Fruit fly (Drosophila melanogaster): ENCODE results near the gene Mcr.

The Mcr gene

DNA sequence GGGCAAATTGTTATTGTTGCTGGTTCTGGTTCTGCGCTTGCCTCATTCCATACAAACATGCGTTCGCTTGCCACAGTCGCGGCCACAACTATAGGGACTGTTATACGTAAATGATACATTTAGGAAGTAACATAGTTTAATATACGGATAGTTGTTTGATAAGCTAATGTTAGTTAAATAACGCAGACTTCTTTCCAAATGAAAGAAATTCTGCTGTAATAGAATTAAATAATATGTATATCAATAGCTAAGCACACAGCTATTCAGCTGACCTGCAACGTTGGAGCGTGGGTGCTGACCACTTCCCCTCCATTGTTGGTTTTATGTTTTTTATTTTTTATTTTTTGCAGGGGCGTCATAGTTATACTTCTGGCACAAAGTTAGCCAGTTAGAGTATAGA is 48.0 kb downstream of the Mcr start:
- TF ChIP-seq Sox102F (GFP tag; optimal IDR thresholded peaks at IDR 0.05) (no peak), Hr38 (GFP tag; optimal IDR thresholded peaks at IDR 0.05) (no peak), esn (GFP tag; optimal IDR thresholded peaks at IDR 0.05) (peak; percentile 48), CG1621 (tag; optimal IDR thresholded peaks at IDR 0.05) (peak; percentile 41), CG6276 (GFP tag; optimal IDR thresholded peaks at IDR 0.05) (no peak), OdsH (GFP tag; optimal IDR thresholded peaks at IDR 0.05) (peak; percentile 69), CG34406 (GFP tag; optimal IDR thresholded peaks at IDR 0.05) (peak; percentile 44), lz (GFP tag; optimal IDR thresholded peaks at IDR 0.05) (peak; percentile 31), net (GFP tag; optimal IDR thresholded peaks at IDR 0.05) (peak; percentile 65), CG3919 (GFP tag; optimal IDR thresholded peaks at IDR 0.05) (peak; percentile 44), CG3032 (tag; optimal IDR thresholded peaks at IDR 0.05) (peak; percentile 36), CG31627 (GFP tag; optimal IDR thresholded peaks at IDR 0.05) (peak; percentile 39), fkh (GFP tag; optimal IDR thresholded peaks at IDR 0.05) (no peak), Eip93F (GFP tag; optimal IDR thresholded peaks at IDR 0.05) (no peak), CG10631 (GFP tag; optimal IDR thresholded peaks at IDR 0.05) (peak; percentile 51), Sox14 (GFP tag; optimal IDR thresholded peaks at IDR 0.05) (peak; percentile 71), Hr4 (GFP tag; optimal IDR thresholded peaks at IDR 0.05) (peak; percentile 76), CG6808 (GFP tag; optimal IDR thresholded peaks at IDR 0.05) (peak; percentile 22), CG7368 (GFP tag; optimal IDR thresholded peaks at IDR 0.05) (peak; percentile 34), ss (GFP tag; optimal IDR thresholded peaks at IDR 0.05) (peak in 1 of 2 experiments; percentile 52), CG8632 (GFP tag; optimal IDR thresholded peaks at IDR 0.05) (no peak), CG11762 (GFP tag; optimal IDR thresholded peaks at IDR 0.05; ENCODE audit: insufficient read depth) (peak; percentile 28), Met (GFP tag; optimal IDR thresholded peaks at IDR 0.05) (no peak), CG9139 (GFP tag; optimal IDR thresholded peaks at IDR 0.05) (no peak), salr (GFP tag; optimal IDR thresholded peaks at IDR 0.05) (peak in 1 of 2 experiments; percentile 19), Gug (GFP tag; IDR thresholded peaks at IDR 0.05) (peak; percentile 65), Eip78C (GFP tag) (peak; percentile 86), Lpt (GFP tag; optimal IDR thresholded peaks at IDR 0.05) (peak; percentile 71), CG16779 (tag; optimal IDR thresholded peaks at IDR 0.05) (no peak), CG15336 (GFP tag; IDR thresholded peaks at IDR 0.05) (peak; percentile 91), Eip75B (GFP tag; optimal IDR thresholded peaks at IDR 0.05) (peak; percentile 63), achi (GFP tag; optimal IDR thresholded peaks at IDR 0.05) (peak; percentile 62), CG11294 (GFP tag; IDR thresholded peaks at IDR 0.05) (peak; percentile 47; the same call in 1 of the 2 replicates), CG6163 (GFP tag; IDR thresholded peaks at IDR 0.05) (peak; percentile 83), topi (GFP tag; optimal IDR thresholded peaks at IDR 0.05) (peak; percentile 32), Ets96B (tag; optimal IDR thresholded peaks at IDR 0.05) (peak; percentile 45), CG8119 (GFP tag; IDR thresholded peaks at IDR 0.05) (peak; percentile 84; the same call in 2 of the 3 replicates), dsx (GFP tag; optimal IDR thresholded peaks at IDR 0.05; ENCODE audit: poor library complexity, severe bottlenecking) (peak; percentile 57), CG6792 (GFP tag; optimal IDR thresholded peaks at IDR 0.05) (peak; percentile 44), eg (GFP tag; IDR thresholded peaks at IDR 0.05) (peak; percentile 91), acj6 (GFP tag; optimal IDR thresholded peaks at IDR 0.05) (peak; percentile 54), CG11902 (GFP tag; optimal IDR thresholded peaks at IDR 0.05) (no peak), pdm3 (GFP tag; optimal IDR thresholded peaks at IDR 0.05) (peak; percentile 66), Smox (GFP tag; optimal IDR thresholded peaks at IDR 0.05) (peak; percentile 23), Hr39 (GFP tag; optimal IDR thresholded peaks at IDR 0.05) (peak; percentile 39), CG8319 (GFP tag; optimal IDR thresholded peaks at IDR 0.05) (no peak), dac (GFP tag; optimal IDR thresholded peaks at IDR 0.05) (peak; percentile 11), svp (GFP tag) (no peak), vri (GFP tag; optimal IDR thresholded peaks at IDR 0.05) (peak; percentile 22), fd59A (GFP tag; optimal IDR thresholded peaks at IDR 0.05) (peak; percentile 37), Blimp-1 (GFP tag; optimal IDR thresholded peaks at IDR 0.05) (no peak), Sox15 (GFP tag; optimal IDR thresholded peaks at IDR 0.05) (peak; percentile 2)
